Fruit fly (Drosophila melanogaster) whole organism, prepupa: ENCODE measurements around the gene WDR79.

ENCODE experiments used
- Blimp-1 ChIP-seq: fragments of 200-800 bp; sonication (Bioruptor generic); optimal IDR thresholded peaks from 3 replicates; lab custom pipeline; 2017; ENCODE audit warnings: missing biosample characterization, missing genetic modification characterization, mild to moderate bottlenecking, moderate library complexity, missing genetic modification reagents
- CG10631 ChIP-seq: fragments of 200-800 bp; sonication (Bioruptor generic); optimal IDR thresholded peaks from 2 replicates; lab custom pipeline; 2016; ENCODE audit warnings: missing biosample characterization, missing genetic modification characterization
- CG10669 ChIP-seq: fragments of 200-800 bp; sonication (Bioruptor generic); optimal IDR thresholded peaks from 3 replicates; lab custom pipeline; 2018; ENCODE audit warnings: missing biosample characterization, mild to moderate bottlenecking, missing genetic modification characterization, moderate library complexity
- CG11294 ChIP-seq: fragments of 200-800 bp; sonication (Bioruptor generic); IDR thresholded peaks from 2 replicates; pipeline ENCODE4 v1.3.6; 2022; ENCODE audit warnings: missing biosample characterization, missing genetic modification characterization
- CG15336 ChIP-seq: fragments of 200-800 bp; sonication (Bioruptor generic); IDR thresholded peaks from 2 replicates; pipeline ENCODE4 v1.3.6; 2022; ENCODE audit warnings: missing biosample characterization, missing genetic modification characterization
- CG1621 ChIP-seq: fragments of 200-800 bp; sonication (Bioruptor generic); optimal IDR thresholded peaks from 3 replicates; lab custom pipeline; 2018; ENCODE audit warnings: missing biosample characterization, mild to moderate bottlenecking, missing genetic modification characterization
- CG31627 ChIP-seq: fragments of 200-800 bp; sonication (Bioruptor generic); optimal IDR thresholded peaks from 3 replicates; lab custom pipeline; 2016; ENCODE audit warnings: missing biosample characterization, missing genetic modification characterization
- CG34406 ChIP-seq: fragments of 200-800 bp; sonication (Bioruptor generic); optimal IDR thresholded peaks from 3 replicates; lab custom pipeline; 2016; ENCODE audit warnings: missing biosample characterization, missing genetic modification characterization
- CG3919 ChIP-seq: fragments of 200-800 bp; sonication (Bioruptor generic); optimal IDR thresholded peaks from 3 replicates; lab custom pipeline; 2016; ENCODE audit warnings: missing biosample characterization, missing genetic modification characterization
- CG4318 ChIP-seq: fragments of 200-800 bp; sonication (Bioruptor generic); optimal IDR thresholded peaks from 3 replicates; lab custom pipeline; 2017; ENCODE audit warnings: missing biosample characterization, mild to moderate bottlenecking, missing genetic modification characterization
- CG6808 ChIP-seq: fragments of 200-800 bp; sonication (Bioruptor generic); optimal IDR thresholded peaks from 3 replicates; lab custom pipeline; 2017; ENCODE audit warnings: missing biosample characterization, missing genetic modification characterization, mild to moderate bottlenecking, moderate library complexity, missing genetic modification reagents
- CG6854 ChIP-seq: fragments of 200-800 bp; sonication (Bioruptor generic); optimal IDR thresholded peaks from 2 replicates; lab custom pipeline; 2017; ENCODE audit warnings: missing biosample characterization, mild to moderate bottlenecking, missing genetic modification characterization
- CG7368 ChIP-seq: fragments of 200-800 bp; sonication (Bioruptor generic); optimal IDR thresholded peaks from 3 replicates; lab custom pipeline; 2016; ENCODE audit warnings: missing biosample characterization, missing genetic modification characterization
- CG8119 ChIP-seq: fragments of 200-800 bp; sonication (Bioruptor generic); IDR thresholded peaks from 3 replicates; pipeline ENCODE4 v1.3.6; 2022; ENCODE audit warnings: missing biosample characterization, missing genetic modification characterization
- CG8319 ChIP-seq: fragments of 200-800 bp; sonication (Bioruptor generic); optimal IDR thresholded peaks from 3 replicates; lab custom pipeline; 2016; ENCODE audit warnings: missing biosample characterization, missing genetic modification characterization
- CG8632 ChIP-seq: fragments of 200-800 bp; sonication (Bioruptor generic); optimal IDR thresholded peaks from 3 replicates; lab custom pipeline; 2016; ENCODE audit warnings: missing biosample characterization, missing genetic modification characterization
- CG9139 ChIP-seq: fragments of 200-800 bp; sonication (Bioruptor generic); optimal IDR thresholded peaks from 3 replicates; lab custom pipeline; 2017; ENCODE audit warnings: missing biosample characterization, mild to moderate bottlenecking, missing genetic modification characterization
- Eip75B ChIP-seq: fragments of 200-800 bp; sonication (Bioruptor generic); optimal IDR thresholded peaks from 3 replicates; lab custom pipeline; 2016; ENCODE audit warnings: missing biosample characterization, missing genetic modification characterization
- Eip78C ChIP-seq: fragments of 200-800 bp; sonication (Bioruptor generic); peaks from one replicate; lab custom pipeline; 2016; ENCODE audit warnings: missing biosample characterization, missing genetic modification characterization
- Eip93F ChIP-seq: fragments of 200-800 bp; sonication (Bioruptor generic); optimal IDR thresholded peaks from 2 replicates; lab custom pipeline; 2016; ENCODE audit warnings: missing biosample characterization, mild to moderate bottlenecking, missing genetic modification characterization
- Ets21C ChIP-seq: fragments of 200-800 bp; sonication (Bioruptor generic); optimal IDR thresholded peaks from 3 replicates; lab custom pipeline; 2016; ENCODE audit warnings: missing biosample characterization, missing genetic modification characterization
- Gug ChIP-seq: fragments of 200-800 bp; sonication (Bioruptor generic); IDR thresholded peaks from 2 replicates; pipeline ENCODE4 v1.3.6; 2022; ENCODE audit warnings: missing biosample characterization, missing genetic modification characterization
- Lpt ChIP-seq: fragments of 200-800 bp; sonication (Bioruptor generic); optimal IDR thresholded peaks from 3 replicates; lab custom pipeline; 2016; ENCODE audit warnings: missing biosample characterization, missing genetic modification characterization
- Met ChIP-seq: fragments of 200-800 bp; sonication (Bioruptor generic); optimal IDR thresholded peaks from 3 replicates; lab custom pipeline; 2016; ENCODE audit warnings: missing biosample characterization, missing genetic modification characterization
- OdsH ChIP-seq: fragments of 200-800 bp; sonication (Bioruptor generic); optimal IDR thresholded peaks from 3 replicates; lab custom pipeline; 2016; ENCODE audit warnings: missing biosample characterization, missing genetic modification characterization
- Smox ChIP-seq: fragments of 200-800 bp; sonication (Bioruptor generic); optimal IDR thresholded peaks from 3 replicates; lab custom pipeline; 2016; ENCODE audit warnings: missing biosample characterization, missing genetic modification characterization
- Sox102F ChIP-seq: fragments of 200-800 bp; sonication (Bioruptor generic); optimal IDR thresholded peaks from 2 replicates; lab custom pipeline; 2016; ENCODE audit warnings: missing biosample characterization, mild to moderate bottlenecking, missing genetic modification characterization
- Sox14 ChIP-seq: fragments of 200-800 bp; sonication (Bioruptor generic); optimal IDR thresholded peaks from 3 replicates; lab custom pipeline; 2016; ENCODE audit warnings: missing biosample characterization, missing genetic modification characterization
- achi ChIP-seq: fragments of 200-800 bp; sonication (Bioruptor generic); optimal IDR thresholded peaks from 3 replicates; lab custom pipeline; 2016; ENCODE audit warnings: missing biosample characterization, missing genetic modification characterization
- acj6 ChIP-seq: fragments of 200-800 bp; sonication (Bioruptor generic); optimal IDR thresholded peaks from 3 replicates; lab custom pipeline; 2016; ENCODE audit warnings: missing biosample characterization, missing genetic modification characterization
- dac ChIP-seq: fragments of 200-800 bp; sonication (Bioruptor generic); optimal IDR thresholded peaks from 2 replicates; lab custom pipeline; 2017; ENCODE audit warnings: missing biosample characterization, mild to moderate bottlenecking, missing genetic modification characterization
- dsx ChIP-seq: fragments of 200-800 bp; optimal IDR thresholded peaks from 3 replicates; lab custom pipeline; 2019; ENCODE audit warnings: missing biosample characterization, mild to moderate bottlenecking, missing genetic modification characterization, moderate library complexity; ENCODE audit not compliant: poor library complexity, severe bottlenecking
- fd59A ChIP-seq: fragments of 200-800 bp; sonication (Bioruptor generic); optimal IDR thresholded peaks from 2 replicates; lab custom pipeline; 2017; ENCODE audit warnings: missing biosample characterization, mild to moderate bottlenecking, missing genetic modification characterization, missing genetic modification reagents
- fd85E ChIP-seq: fragments of 200-800 bp; sonication (Bioruptor generic); optimal IDR thresholded peaks from 3 replicates; lab custom pipeline; 2016; ENCODE audit warnings: missing biosample characterization, missing genetic modification characterization
- fkh ChIP-seq: fragments of 200-800 bp; sonication (Bioruptor generic); optimal IDR thresholded peaks from 3 replicates; lab custom pipeline; 2017; ENCODE audit warnings: missing biosample characterization, mild to moderate bottlenecking, missing genetic modification characterization, moderate library complexity
- pdm3 ChIP-seq: fragments of 200-800 bp; sonication (Bioruptor generic); optimal IDR thresholded peaks from 3 replicates; lab custom pipeline; 2016; ENCODE audit warnings: missing biosample characterization, missing genetic modification characterization
- salr ChIP-seq, 2 experiments: fragments of 200-800 bp; sonication (Bioruptor generic); optimal IDR thresholded peaks; 3 replicates each; lab custom pipeline; 2016 to 2018; ENCODE audit warnings: missing biosample characterization in 2 of 2, missing genetic modification characterization in 2 of 2, mild to moderate bottlenecking in 1 of 2
- spab ChIP-seq: fragments of 200-800 bp; sonication (Bioruptor generic); optimal IDR thresholded peaks from 2 replicates; lab custom pipeline; 2017; ENCODE audit warnings: missing biosample characterization, mild to moderate bottlenecking, missing genetic modification characterization, missing genetic modification reagents
- ss ChIP-seq, 2 experiments: fragments of 200-800 bp; sonication (Bioruptor generic); optimal IDR thresholded peaks; 2 replicates in 1 of 2; 3 replicates in 1 of 2; lab custom pipeline; 2017 to 2018; ENCODE audit warnings: mild to moderate bottlenecking in 2 of 2, missing biosample characterization in 2 of 2, missing genetic modification characterization in 2 of 2, moderate library complexity in 1 of 2
- topi ChIP-seq: fragments of 200-800 bp; sonication (Bioruptor generic); optimal IDR thresholded peaks from 3 replicates; lab custom pipeline; 2016; ENCODE audit warnings: missing biosample characterization, missing genetic modification characterization
- vri ChIP-seq: fragments of 200-800 bp; sonication (Bioruptor generic); optimal IDR thresholded peaks from 3 replicates; lab custom pipeline; 2016; ENCODE audit warnings: missing biosample characterization, mild to moderate bottlenecking, missing genetic modification characterization

The WDR79 gene

dm6 chr2L:6155041-6155440 lies 27.5 kb upstream of the WDR79 start, which contains the start of gene CG31639:
TSS of gene CG31639 (minus strand) at chr2L:6155141.
- TF ChIP-seq spab (no peak), Sox102F (no peak), CG10669 (GFP tag; lab: Kevin White, UChicago) (no peak), achi (no peak), Eip78C (GFP tag; lab: Kevin White, UChicago) (no peak), CG11294 (GFP tag; lab: Robert Waterston, UW) (no peak), pdm3 (GFP tag; lab: Kevin White, UChicago) (no peak), ss (GFP tag; optimal IDR thresholded peaks at IDR 0.05; lab: Kevin White, UChicago) (no peak), Blimp-1 (GFP tag; lab: Kevin White, UChicago) (no peak), CG7368 (GFP tag; lab: Kevin White, UChicago) (no peak)
- TF ChIP-seq, all 60 proteins: peak for 0

dm6 chr2L:6151669-6152068 lies 24.1 kb upstream of the WDR79 start, which contains the start of gene Muc26B:
TSS of gene Muc26B (plus strand) at chr2L:6151969.
- TF ChIP-seq fkh (no peak), CG8119 (no peak), OdsH (GFP tag; lab: Kevin White, UChicago) (no peak), CG3919 (GFP tag; lab: Kevin White, UChicago) (no peak), Blimp-1 (GFP tag; lab: Kevin White, UChicago) (no peak), CG15336 (no peak), salr (GFP tag; optimal IDR thresholded peaks at IDR 0.05; lab: Kevin White, UChicago) (no peak), Sox14 (GFP tag; lab: Kevin White, UChicago) (no peak), acj6 (no peak), spab (no peak)

dm6 chr2L:6139082-6139481 lies 11.5 kb upstream of the WDR79 start, which contains the start of gene CG13991:
TSS of gene CG13991 (plus strand) at chr2L:6139382.
- TF ChIP-seq CG3919 (GFP tag; lab: Kevin White, UChicago), result no peak
- no peak for TF ChIP-seq CG9139
- no peak for TF ChIP-seq CG6808
- no peak for TF ChIP-seq CG34406 (GFP tag; lab: Kevin White, UChicago)

dm6 chr2L:6130522-6131073 lies 3.0 kb upstream of the WDR79 start, which contains the start of the genes B9d2, tctn and CG9222:
TSS of gene B9d2 (minus strand) at chr2L:6130651.
TSS of gene tctn (minus strand) at chr2L:6130651.
TSS of gene CG9222 (plus strand) at chr2L:6131023.
- TF ChIP-seq vri (GFP tag; lab: Kevin White, UChicago) (no peak), Met (GFP tag; lab: Kevin White, UChicago) (no peak), CG9139 (no peak), CG8632 (no peak), OdsH (GFP tag; lab: Kevin White, UChicago) (no peak), pdm3 (GFP tag; lab: Kevin White, UChicago) (no peak), CG6808 (no peak)

- TF ChIP-seq ss (GFP tag; optimal IDR thresholded peaks at IDR 0.05; lab: Kevin White, UChicago), result no peak
- no peak for TF ChIP-seq dac
- TF ChIP-seq pdm3 (GFP tag; lab: Kevin White, UChicago), result peak; percentile 73
- TF ChIP-seq CG10669 (GFP tag; lab: Kevin White, UChicago), result no peak
- TF ChIP-seq topi (GFP tag; lab: Kevin White, UChicago), result peak; percentile 46
- TF ChIP-seq salr (GFP tag; optimal IDR thresholded peaks at IDR 0.05; lab: Kevin White, UChicago), result no peak
- no peak for TF ChIP-seq dsx
- TF ChIP-seq spab, result no peak
- TF ChIP-seq Smox (GFP tag; lab: Kevin White, UChicago), result peak; percentile 58
- TF ChIP-seq CG8319 (GFP tag; lab: Kevin White, UChicago), result no peak
- TF ChIP-seq CG6854, result no peak
- TF ChIP-seq Sox14 (GFP tag; lab: Kevin White, UChicago), result peak; percentile 67
- no peak for TF ChIP-seq Gug (GFP tag; lab: Robert Waterston, UW)
- TF ChIP-seq Eip75B, result peak; percentile 57
- TF ChIP-seq Eip78C (GFP tag; lab: Kevin White, UChicago), result peak; percentile 82
- peak; percentile 46 for TF ChIP-seq Ets21C (GFP tag; lab: Kevin White, UChicago)
- no peak for TF ChIP-seq Sox102F
- no peak for TF ChIP-seq CG1621 (tag; lab: Kevin White, UChicago)
- TF ChIP-seq CG10631 (GFP tag; lab: Kevin White, UChicago), result peak; percentile 62
- TF ChIP-seq vri (GFP tag; lab: Kevin White, UChicago), result no peak
- no peak for TF ChIP-seq fkh
- no peak for TF ChIP-seq Blimp-1 (GFP tag; lab: Kevin White, UChicago)
- TF ChIP-seq CG11294 (GFP tag; lab: Robert Waterston, UW), result no peak
- no peak for TF ChIP-seq Lpt (GFP tag; lab: Kevin White, UChicago)
- TF ChIP-seq fd85E, result no peak
- no peak for TF ChIP-seq fd59A
- no peak for TF ChIP-seq Eip93F
- no peak for TF ChIP-seq CG7368 (GFP tag; lab: Kevin White, UChicago)
- peak; percentile 64 for TF ChIP-seq CG31627
- TF ChIP-seq CG4318, result no peak
Measured at dm6 chr2L:6124815-6125214, 2.8 kb downstream of the WDR79 start, which contains the start of gene Arpc4. TSS of gene Arpc4 (plus strand) at chr2L:6125132.
